Worm (Caenorhabditis elegans) whole organism, L2 larva: ENCODE measurements around the gene F44G4.1.

Source experiments
- Y55F3AM.14 ChIP-seq: fragments of 200-800 bp; sonication (Bioruptor generic); optimal IDR thresholded peaks from 2 replicates; lab custom pipeline; 2018; ENCODE audit warnings: mild to moderate bottlenecking, missing genetic modification characterization, missing compliant biosample characterization
- aly-2 ChIP-seq: fragments of 150-350 bp; optimal IDR thresholded peaks from 2 replicates; lab custom pipeline; 2014; ENCODE audit warnings: missing biosample characterization, missing genetic modification characterization
- ama-1 ChIP-seq: fragments of 150-350 bp; optimal IDR thresholded peaks from 2 replicates; lab custom pipeline; 2018; ENCODE audit warnings: inconsistent platforms
- fos-1 ChIP-seq: fragments of 150-350 bp; optimal IDR thresholded peaks from 2 replicates; lab custom pipeline; 2014; ENCODE audit warnings: missing biosample characterization, missing genetic modification characterization
- gmeb-1 ChIP-seq: fragments of 150-350 bp; optimal IDR thresholded peaks from 2 replicates; lab custom pipeline; 2014; ENCODE audit warnings: missing biosample characterization, missing genetic modification characterization
- lin-11 ChIP-seq: fragments of 150-350 bp; sonication (generic microtip); optimal IDR thresholded peaks from 2 replicates; lab custom pipeline; 2014; ENCODE audit warnings: missing biosample characterization, missing genetic modification characterization, inconsistent platforms, mixed read lengths
- nhr-12 ChIP-seq: fragments of 150-350 bp; optimal IDR thresholded peaks from 2 replicates; lab custom pipeline; 2014; ENCODE audit warnings: missing biosample characterization, missing genetic modification characterization
- nhr-25 ChIP-seq: fragments of 150-350 bp; sonication (generic microtip); optimal IDR thresholded peaks from 3 replicates; lab custom pipeline; 2014; ENCODE audit warnings: missing biosample characterization, missing genetic modification characterization
- nhr-77 ChIP-seq: fragments of 150-350 bp; optimal IDR thresholded peaks from 2 replicates; lab custom pipeline; 2014; ENCODE audit warnings: missing biosample characterization, missing genetic modification characterization
- unc-39 ChIP-seq: fragments of 150-350 bp; optimal IDR thresholded peaks from 2 replicates; lab custom pipeline; 2014; ENCODE audit warnings: missing biosample characterization, missing genetic modification characterization
- unc-55 ChIP-seq: fragments of 150-350 bp; sonication (generic microtip); optimal IDR thresholded peaks from 3 replicates; lab custom pipeline; 2014; ENCODE audit warnings: missing biosample characterization, missing genetic modification reagents, missing genetic modification characterization
- unc-62 ChIP-seq: fragments of 150-350 bp; optimal IDR thresholded peaks from 2 replicates; lab custom pipeline; 2014; ENCODE audit warnings: missing biosample characterization, missing genetic modification reagents, missing genetic modification characterization
- zag-1 ChIP-seq: fragments of 150-350 bp; optimal IDR thresholded peaks from 2 replicates; lab custom pipeline; 2014; ENCODE audit warnings: missing biosample characterization, missing genetic modification characterization
- ztf-4 ChIP-seq: fragments of 150-350 bp; optimal IDR thresholded peaks from 2 replicates; lab custom pipeline; 2014; ENCODE audit warnings: missing biosample characterization, missing genetic modification characterization

- no peak for TF ChIP-seq aly-2 (tag; lab: Kevin White, UChicago)
- TF ChIP-seq gmeb-1 (tag; lab: Kevin White, UChicago) = no peak
- TF ChIP-seq nhr-12 = no peak
- TF ChIP-seq nhr-77 (tag; lab: Kevin White, UChicago) = no peak
- TF ChIP-seq unc-39 = no peak
- TF ChIP-seq unc-55 (GFP tag; lab: Kevin White, UChicago) = no peak
- TF ChIP-seq ztf-4 (tag; lab: Kevin White, UChicago) = no peak
- TF ChIP-seq nhr-25 (tag; lab: Kevin White, UChicago) = no peak
- TF ChIP-seq fos-1 (tag; lab: Kevin White, UChicago) = no peak
- no peak for TF ChIP-seq lin-11 (tag; lab: Kevin White, UChicago)
- no peak for TF ChIP-seq Y55F3AM.14
- TF ChIP-seq unc-62 (GFP tag; lab: Kevin White, UChicago) = no peak
- no peak for TF ChIP-seq zag-1 (tag; lab: Kevin White, UChicago)
- TF ChIP-seq ama-1 (lab: Kevin White, UChicago) = no peak
Observed at ce11 chrII:9017628-9018027, 23.2 kb downstream of the F44G4.1 start.
